Fruit fly (Drosophila melanogaster): ENCODE measurements around the gene TBC1D23.

The TBC1D23 gene

DNA sequence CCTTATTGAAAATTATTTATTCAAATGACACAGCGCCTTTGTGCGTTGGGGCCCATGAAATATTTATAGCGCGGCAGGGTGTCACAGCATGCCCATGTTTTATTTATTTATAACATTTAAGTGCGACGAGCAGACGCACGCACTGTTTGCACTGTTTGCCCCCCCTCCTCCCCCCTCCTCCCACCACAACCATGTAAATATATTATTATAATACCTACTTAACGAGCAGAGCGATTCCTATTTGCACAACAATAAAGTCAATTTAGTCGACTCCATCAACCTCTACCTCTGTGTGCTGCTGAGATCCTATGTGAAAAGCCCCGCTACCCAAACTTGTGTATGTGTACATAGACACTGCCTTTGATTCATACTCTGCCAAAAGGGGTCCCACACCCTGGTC lies 34.4 kb upstream of the TBC1D23 start (continued):
- TF ChIP-seq D (optimal IDR thresholded peaks at IDR 0.05) (no peak), D (GFP tag; optimal IDR thresholded peaks at IDR 0.05) (peak; percentile 33), Rfx (GFP tag; IDR thresholded peaks at IDR 0.05) (0 out of 2 replicates have a peak, but pooled peaks have one; percentile 16), Lpt (GFP tag; optimal IDR thresholded peaks at IDR 0.05) (no peak), Hr39 (optimal IDR thresholded peaks at IDR 0.05) (no peak), Lim3 (GFP tag; IDR thresholded peaks at IDR 0.05) (no peak), CG18764 (GFP tag; optimal IDR thresholded peaks at IDR 0.05) (no peak), dm (GFP tag; optimal IDR thresholded peaks at IDR 0.05) (no peak), crp (GFP tag; optimal IDR thresholded peaks at IDR 0.05) (no peak), CG15696 (tag; optimal IDR thresholded peaks at IDR 0.05) (no peak), chinmo (GFP tag; IDR thresholded peaks at IDR 0.05; ENCODE audit: partially characterized antibody) (no peak), nerfin-1 (tag; optimal IDR thresholded peaks at IDR 0.05) (no peak), CG13287 (GFP tag; IDR thresholded peaks at IDR 0.05; ENCODE audit: partially characterized antibody) (no peak), kay (GFP tag; optimal IDR thresholded peaks at IDR 0.05) (no peak), danr (GFP tag; IDR thresholded peaks at IDR 0.05) (no peak), CG7963 (GFP tag; IDR thresholded peaks at IDR 0.05; ENCODE audit: partially characterized antibody) (no peak), CG31441 (GFP tag; IDR thresholded peaks at IDR 0.05) (peak; percentile 36; the same call in 1 of the 2 replicates), CG12104 (GFP tag; optimal IDR thresholded peaks at IDR 0.05) (no peak), CG4820 (GFP tag; optimal IDR thresholded peaks at IDR 0.05) (no peak), kni (GFP tag; optimal IDR thresholded peaks at IDR 0.05) (peak; percentile 3), CG14710 (tag; optimal IDR thresholded peaks at IDR 0.05) (no peak), CG7786 (GFP tag; optimal IDR thresholded peaks at IDR 0.05) (no peak), Optix (GFP tag; IDR thresholded peaks at IDR 0.05) (0 out of 3 replicates have a peak, but pooled peaks have one; percentile 6), NC2β (GFP tag; optimal IDR thresholded peaks at IDR 0.05) (no peak), al (GFP tag; IDR thresholded peaks at IDR 0.05) (no peak), Asciz (GFP tag; optimal IDR thresholded peaks at IDR 0.05) (peak; percentile 53), Hmx (GFP tag; optimal IDR thresholded peaks at IDR 0.05) (no peak), cg (GFP tag; optimal IDR thresholded peaks at IDR 0.05) (no peak), HmgD (GFP tag; optimal IDR thresholded peaks at IDR 0.05) (no peak), CG13624 (GFP tag; optimal IDR thresholded peaks at IDR 0.05) (no peak), salm (tag; optimal IDR thresholded peaks at IDR 0.05) (peak; percentile 46), Trl (optimal IDR thresholded peaks at IDR 0.05) (no peak), Trl (GFP tag; optimal IDR thresholded peaks at IDR 0.05) (no peak), btn (GFP tag; optimal IDR thresholded peaks at IDR 0.05) (no peak), CG10462 (GFP tag; optimal IDR thresholded peaks at IDR 0.05) (no peak), CG7357 (GFP tag; IDR thresholded peaks at IDR 0.05) (no peak), fd96Cb (tag; optimal IDR thresholded peaks at IDR 0.05) (no peak), otp (GFP tag; IDR thresholded peaks at IDR 0.05) (peak; percentile 72; the same call in 2 of the 3 replicates), org-1 (GFP tag; optimal IDR thresholded peaks at IDR 0.05) (peak; percentile 20), maf-S (GFP tag; optimal IDR thresholded peaks at IDR 0.05) (no peak), CG2875 (GFP tag; optimal IDR thresholded peaks at IDR 0.05) (peak; percentile 70), CG6689 (GFP tag; IDR thresholded peaks at IDR 0.05) (no peak), odd (GFP tag; optimal IDR thresholded peaks at IDR 0.05) (peak; percentile 40), Nf-YC (tag; optimal IDR thresholded peaks at IDR 0.05) (no peak), hb (GFP tag; IDR thresholded peaks at IDR 0.05; ENCODE audit: partially characterized antibody) (no peak), CG18011 (GFP tag; optimal IDR thresholded peaks at IDR 0.05) (no peak), CG12942 (GFP tag; optimal IDR thresholded peaks at IDR 0.05) (no peak), stc (GFP tag; IDR thresholded peaks at IDR 0.05) (no peak; the same call in 1 of the 2 replicates), Ssrp (tag; optimal IDR thresholded peaks at IDR 0.05) (no peak), aop (GFP tag; IDR thresholded peaks at IDR 0.05) (no peak), slp2 (GFP tag; optimal IDR thresholded peaks at IDR 0.05) (no peak), h (optimal IDR thresholded peaks at IDR 0.05) (no peak), CG30020 (tag; optimal IDR thresholded peaks at IDR 0.05) (no peak)

Data from whole organism, embryonic.